Fruit fly (Drosophila melanogaster) Kc167 (cell line): ENCODE measurements around the gene CG44475.

Experiments
- Myc ChIP-seq: fragments of >200 bp; optimal IDR thresholded peaks from 2 replicates; lab custom pipeline; 2017; ENCODE audit warnings: missing external identifiers
- Sin3A ChIP-seq: fragments of >200 bp; optimal IDR thresholded peaks from 2 replicates; lab custom pipeline; 2018; ENCODE audit warnings: missing external identifiers
- h ChIP-seq: fragments of >200 bp; optimal IDR thresholded peaks from 3 replicates; lab custom pipeline; 2018; ENCODE audit warnings: missing external identifiers
- insv ChIP-seq: fragments of >200 bp; optimal IDR thresholded peaks from 3 replicates; lab custom pipeline; 2018; ENCODE audit warnings: missing external identifiers
- psq ChIP-seq: fragments of >200 bp; optimal IDR thresholded peaks from 2 replicates; lab custom pipeline; 2017; ENCODE audit warnings: missing external identifiers
- ttk ChIP-seq: sonication (Bioruptor generic); optimal IDR thresholded peaks from 2 replicates; lab custom pipeline; 2017; ENCODE audit warnings: missing external identifiers

The CG44475 gene

DNA sequence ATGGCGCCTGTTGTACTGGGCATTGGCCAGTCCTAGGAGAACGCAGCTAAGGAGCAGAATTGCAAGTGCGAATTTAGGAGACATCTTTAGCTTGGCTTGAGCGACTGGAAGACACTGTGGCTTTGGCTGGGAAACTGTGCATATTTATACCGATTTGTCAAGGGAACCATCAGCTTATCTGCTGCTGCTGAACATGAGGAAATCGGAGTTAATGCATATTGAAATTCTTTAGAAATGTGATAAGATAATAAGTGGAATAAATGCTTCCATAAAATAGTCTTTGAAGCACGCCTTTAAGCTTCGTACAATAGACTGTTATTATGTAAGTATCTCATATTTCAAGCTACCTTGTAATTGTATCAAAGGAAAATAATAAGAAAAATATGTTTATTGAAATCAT is at the start of gene CG44475:
Gene CG44475 (minus strand): TSS at position 101 of the 400 bp plus-strand sequence.
- no peak for TF ChIP-seq Sin3A (lab: Kevin White, UChicago)
- no peak for TF ChIP-seq insv
- TF ChIP-seq h: no peak
- no peak for TF ChIP-seq psq (lab: Kevin White, UChicago)
- no peak for TF ChIP-seq ttk (lab: Kevin White, UChicago)
- TF ChIP-seq Myc (lab: Kevin White, UChicago): no peak

DNA sequence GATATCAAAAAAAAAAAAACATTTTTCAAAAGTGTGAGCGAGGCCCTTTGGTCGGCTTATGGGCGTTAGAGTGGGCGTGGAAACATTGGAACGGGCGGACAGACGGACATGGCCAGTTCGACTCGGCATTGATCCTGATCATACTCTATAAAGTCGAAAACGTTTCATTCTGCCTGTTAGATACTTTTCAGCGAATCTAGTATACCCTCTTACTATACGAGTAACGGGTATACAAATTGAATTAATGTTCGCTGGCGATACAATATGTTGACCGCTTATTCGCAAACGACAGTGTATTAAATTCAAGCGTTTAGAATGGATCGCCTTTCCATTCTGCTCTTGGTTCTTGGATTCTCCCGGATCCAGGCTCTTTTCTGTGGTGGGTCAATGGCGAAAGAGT is 40.1 kb upstream of the CG44475 start, which contains the start of gene CG4793:
Gene CG4793 (plus strand): TSS at position 301 of the 400 bp plus-strand sequence.
- TF ChIP-seq h (no peak), ttk (lab: Kevin White, UChicago) (no peak), insv (no peak), Sin3A (lab: Kevin White, UChicago) (no peak), Myc (lab: Kevin White, UChicago) (no peak), psq (lab: Kevin White, UChicago) (no peak)

DNA sequence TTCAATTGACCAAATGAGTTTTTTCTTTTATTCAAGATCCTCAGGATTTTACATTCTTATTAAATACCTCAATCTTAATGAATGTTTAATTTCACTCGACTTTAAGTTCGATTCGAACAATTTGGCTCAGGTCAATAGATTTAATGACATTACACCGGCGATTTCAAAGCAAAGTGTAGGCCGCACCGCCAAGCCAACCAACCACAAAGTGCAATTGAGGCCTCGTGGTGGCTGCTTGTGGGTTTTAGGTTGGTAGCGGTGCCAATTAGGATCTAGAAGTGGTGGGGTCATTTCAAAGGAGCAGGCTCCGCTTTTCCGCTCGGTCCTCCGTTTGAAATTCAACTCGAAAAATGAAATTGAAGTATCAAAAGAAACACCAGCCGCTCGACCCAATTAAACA is 33.6 kb upstream of the CG44475 start, which contains the start of gene CG13244:
Gene CG13244 (plus strand): TSS at position 301 of the 400 bp plus-strand sequence.
- TF ChIP-seq ttk (lab: Kevin White, UChicago): no peak
- TF ChIP-seq insv: no peak
- no peak for TF ChIP-seq psq (lab: Kevin White, UChicago)
- no peak for TF ChIP-seq Sin3A (lab: Kevin White, UChicago)
- no peak for TF ChIP-seq h
- no peak for TF ChIP-seq Myc (lab: Kevin White, UChicago)

DNA sequence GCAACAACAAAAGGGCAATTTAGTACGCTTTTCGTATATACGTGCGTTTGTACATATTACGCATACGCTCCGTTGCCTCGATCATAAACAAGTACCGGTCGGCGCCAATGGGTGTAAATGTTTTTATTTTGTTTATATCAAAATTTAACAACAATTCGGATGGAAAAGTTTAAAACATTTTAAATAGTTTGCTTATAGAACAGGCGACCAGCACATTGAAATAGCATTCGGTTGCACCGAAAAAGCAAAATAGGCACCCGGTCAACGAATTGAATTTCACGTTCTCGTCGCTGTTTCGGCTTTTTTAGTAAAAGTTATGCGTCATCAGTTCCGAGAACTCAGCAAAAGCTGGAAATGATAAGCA is 30.7 kb upstream of the CG44475 start:
- TF ChIP-seq ttk (lab: Kevin White, UChicago): no peak
- no peak for TF ChIP-seq h

DNA sequence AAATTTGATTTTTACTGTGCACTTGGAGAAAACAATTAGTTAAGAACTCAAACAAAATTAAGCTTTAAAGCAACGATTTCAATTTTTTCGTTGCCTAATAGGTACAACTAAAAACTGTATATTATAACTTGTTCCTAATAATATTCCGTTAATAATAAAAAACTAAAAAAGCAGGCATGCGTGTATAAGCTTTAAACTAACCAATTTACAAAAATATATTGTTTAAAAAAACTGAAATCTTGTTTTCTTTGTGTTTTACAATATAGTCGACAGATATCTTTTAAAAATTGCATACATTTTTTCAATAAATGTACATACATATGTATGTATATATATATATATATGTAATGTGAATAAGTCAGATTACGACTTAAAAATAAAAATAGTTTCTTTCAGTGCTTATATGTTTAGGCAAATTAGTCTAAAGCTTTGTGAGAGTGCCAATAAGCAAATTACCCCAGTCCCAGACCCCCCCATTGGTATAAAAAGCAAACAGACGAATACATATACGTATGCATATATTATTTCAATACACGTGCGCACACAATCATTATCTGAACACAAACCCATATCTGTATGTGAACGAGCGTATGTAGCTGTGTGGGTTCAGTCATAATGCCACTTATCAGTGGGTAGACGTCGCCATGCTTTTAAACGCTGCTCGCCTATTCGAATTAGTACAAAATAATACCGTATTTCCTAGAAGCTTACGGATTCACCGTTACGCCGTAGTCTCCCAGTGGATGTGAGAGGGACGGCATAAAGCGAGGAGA is 30.1 kb upstream of the CG44475 start:
- TF ChIP-seq ttk (lab: Kevin White, UChicago) (no peak), Sin3A (lab: Kevin White, UChicago) (no peak), psq (lab: Kevin White, UChicago) (no peak), h (no peak)

DNA sequence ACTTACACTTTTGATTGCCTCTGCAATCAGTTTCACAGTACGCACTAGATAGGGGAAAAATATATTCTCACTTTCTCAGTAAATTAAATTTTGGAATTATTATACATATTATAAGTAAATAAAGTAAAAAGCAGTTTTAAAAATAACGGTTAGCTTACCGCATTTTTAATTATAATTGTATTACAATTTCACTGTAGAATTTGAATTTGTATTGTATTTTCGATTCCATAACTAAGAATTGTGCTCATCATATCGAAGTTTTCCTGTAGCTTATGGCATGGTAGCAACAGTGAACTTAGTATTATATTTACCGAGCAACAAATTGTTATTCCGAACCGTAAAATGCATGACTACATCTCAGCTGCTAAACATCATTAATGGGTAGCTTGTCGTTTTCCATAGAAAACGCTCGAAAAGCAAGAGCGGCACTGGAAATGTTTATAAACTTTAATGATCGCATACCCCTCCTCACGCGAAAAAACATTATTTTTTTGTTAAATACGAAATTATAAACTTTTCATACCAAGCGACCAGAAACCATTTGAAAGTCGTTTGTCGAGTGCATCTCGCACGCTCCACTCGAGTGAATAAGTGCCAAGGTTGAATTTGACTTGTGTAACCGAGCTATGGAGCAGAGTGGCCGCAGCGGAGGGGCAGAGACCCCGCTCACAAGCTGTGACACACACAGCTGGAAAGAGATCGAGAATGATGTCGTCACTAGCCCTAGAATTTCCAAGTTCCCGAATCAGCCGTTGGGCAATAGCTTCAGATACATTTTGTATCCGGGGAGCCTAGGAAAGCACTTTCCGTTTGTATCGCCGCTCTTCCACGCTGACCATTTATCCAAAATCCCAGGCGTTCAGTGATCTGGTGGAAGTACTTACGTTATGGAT is 29.3 kb upstream of the CG44475 start:
- no peak for TF ChIP-seq insv
- TF ChIP-seq psq (lab: Kevin White, UChicago): no peak
- no peak for TF ChIP-seq Myc (lab: Kevin White, UChicago)
- TF ChIP-seq Sin3A (lab: Kevin White, UChicago): no peak
- TF ChIP-seq ttk (lab: Kevin White, UChicago): no peak
- no peak for TF ChIP-seq h

DNA sequence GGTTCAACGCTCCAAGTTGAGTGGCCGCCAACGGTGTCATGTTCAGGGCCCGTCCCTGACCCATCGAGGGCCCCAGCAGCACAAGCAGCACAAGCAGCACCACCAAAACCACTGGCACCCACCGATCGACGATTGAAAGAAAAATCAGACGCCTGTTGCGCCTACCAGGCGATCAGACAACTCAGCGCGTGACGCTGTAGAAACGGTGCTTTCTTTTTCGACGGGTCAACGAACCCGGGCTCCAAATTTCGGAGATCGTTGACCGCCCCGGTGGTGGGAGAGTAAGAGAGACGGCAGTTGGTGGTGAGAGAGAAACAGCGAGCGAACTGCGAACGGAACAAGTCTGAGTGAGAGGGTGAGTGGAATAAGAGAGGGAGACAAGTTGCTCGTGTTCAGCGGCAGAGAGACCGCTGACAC is 28.6 kb upstream of the CG44475 start:
- no peak for TF ChIP-seq psq (lab: Kevin White, UChicago)

DNA sequence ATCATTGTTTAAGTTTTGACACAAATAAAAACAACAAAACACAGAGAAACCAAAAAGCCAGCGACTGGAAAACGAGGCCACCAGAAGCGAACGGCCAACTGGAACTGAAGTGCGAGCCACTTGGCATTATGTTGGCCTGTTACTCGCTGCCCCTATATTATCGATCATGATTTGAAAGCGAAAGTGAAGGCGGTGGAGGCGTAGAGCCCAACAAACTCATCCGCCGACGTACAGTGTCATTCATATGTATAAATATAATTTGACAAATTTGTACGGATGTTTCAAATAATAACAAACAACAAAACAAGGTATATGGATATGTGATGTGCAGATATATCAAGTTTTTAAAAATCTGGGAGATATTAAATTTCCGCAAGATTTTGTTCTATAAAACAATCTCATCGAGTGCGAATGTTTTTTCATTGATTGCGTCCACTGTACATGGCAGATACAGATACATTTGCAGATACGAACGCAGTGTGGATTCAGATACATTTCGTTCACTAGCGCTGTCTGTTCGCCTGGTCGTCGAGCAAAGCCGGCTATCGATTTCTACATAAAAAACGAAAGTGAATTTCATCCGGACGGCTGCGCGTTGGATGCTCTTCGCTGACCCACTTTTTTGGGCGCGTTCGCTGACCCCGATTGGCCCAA is 28.1 kb upstream of the CG44475 start:
- TF ChIP-seq Myc (lab: Kevin White, UChicago): no peak
- TF ChIP-seq ttk (lab: Kevin White, UChicago): no peak
- TF ChIP-seq h: no peak
- TF ChIP-seq Sin3A (lab: Kevin White, UChicago): no peak
- no peak for TF ChIP-seq insv
- TF ChIP-seq psq (lab: Kevin White, UChicago): no peak

DNA sequence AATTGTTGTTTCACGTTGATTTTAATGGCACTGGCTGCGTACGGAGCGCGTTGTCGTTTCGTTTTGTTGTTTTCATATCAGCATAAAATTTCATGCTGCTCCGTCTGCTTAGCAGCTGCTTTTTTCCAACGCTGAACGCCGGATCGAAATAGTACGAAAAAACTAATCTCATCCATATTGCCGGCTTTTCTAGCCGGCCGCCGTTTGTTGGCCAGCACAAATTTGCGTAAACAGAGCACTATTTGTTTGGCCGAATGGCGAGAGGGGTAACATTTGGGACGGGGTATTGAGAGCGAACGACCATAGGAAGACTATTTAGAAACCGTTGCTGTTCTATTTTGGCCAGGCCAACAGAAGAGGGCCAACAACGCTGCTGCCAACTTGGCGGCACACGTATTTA is 26.8 kb upstream of the CG44475 start:
- TF ChIP-seq Myc (lab: Kevin White, UChicago) (no peak), Sin3A (lab: Kevin White, UChicago) (no peak), ttk (lab: Kevin White, UChicago) (no peak), h (no peak), psq (lab: Kevin White, UChicago) (no peak), insv (no peak)

DNA sequence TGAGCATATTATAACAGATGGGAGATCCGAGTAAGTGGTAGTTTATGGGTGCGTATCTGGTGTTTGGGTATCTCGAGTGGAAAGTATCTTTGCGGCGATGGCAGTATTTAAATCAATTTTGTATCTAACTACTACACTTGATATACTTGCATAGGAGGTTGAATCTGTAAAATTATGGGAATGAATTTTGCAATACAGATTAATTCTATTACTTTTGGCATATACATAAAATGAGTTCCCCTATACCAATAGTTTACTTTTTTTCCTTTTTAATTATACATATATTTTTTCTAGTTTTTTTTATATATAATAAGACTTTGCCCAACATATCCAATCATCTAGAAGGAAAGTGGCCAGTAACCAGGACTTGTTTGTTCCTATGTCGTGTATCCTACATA is 26.3 kb upstream of the CG44475 start:
- TF ChIP-seq psq (lab: Kevin White, UChicago): no peak
- no peak for TF ChIP-seq ttk (lab: Kevin White, UChicago)
- TF ChIP-seq h: no peak
- TF ChIP-seq insv: no peak

DNA sequence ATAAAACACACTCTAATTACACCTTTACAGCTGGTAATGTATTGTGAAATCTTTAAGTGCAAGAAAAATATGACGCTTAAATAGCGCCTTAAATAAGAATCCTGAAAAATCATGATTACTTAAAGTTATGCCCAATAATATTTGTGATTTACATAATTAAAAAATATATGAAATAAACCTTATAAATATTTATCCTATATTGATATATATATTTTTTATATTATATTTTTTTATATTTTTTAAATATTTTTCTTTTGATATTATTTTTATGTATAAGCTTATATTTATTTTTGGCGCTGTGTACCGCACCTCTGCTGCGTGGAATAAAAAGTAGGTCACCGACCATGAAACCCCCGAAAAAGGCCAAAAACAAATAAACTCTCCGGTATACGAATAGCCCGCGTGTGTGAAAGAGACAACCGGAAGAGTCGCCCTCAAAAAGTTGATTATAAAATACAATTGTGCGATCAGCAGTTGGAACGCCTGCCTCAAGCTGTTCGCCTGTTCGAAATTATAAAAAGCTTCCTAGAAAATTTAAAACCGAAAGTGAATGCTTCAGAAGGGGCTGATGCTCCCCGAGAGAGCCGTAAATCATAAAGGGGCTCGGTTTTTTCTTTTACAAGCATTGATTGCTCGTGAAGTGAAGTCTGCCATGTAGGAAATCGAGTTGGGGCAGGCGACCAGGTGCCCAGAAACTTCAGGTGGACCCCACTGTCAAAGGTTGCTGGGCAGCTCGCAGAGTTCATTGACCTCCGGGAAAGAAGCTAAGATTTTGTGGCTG is 25.7 kb upstream of the CG44475 start:
- no peak for TF ChIP-seq psq (lab: Kevin White, UChicago)
- no peak for TF ChIP-seq Myc (lab: Kevin White, UChicago)

DNA sequence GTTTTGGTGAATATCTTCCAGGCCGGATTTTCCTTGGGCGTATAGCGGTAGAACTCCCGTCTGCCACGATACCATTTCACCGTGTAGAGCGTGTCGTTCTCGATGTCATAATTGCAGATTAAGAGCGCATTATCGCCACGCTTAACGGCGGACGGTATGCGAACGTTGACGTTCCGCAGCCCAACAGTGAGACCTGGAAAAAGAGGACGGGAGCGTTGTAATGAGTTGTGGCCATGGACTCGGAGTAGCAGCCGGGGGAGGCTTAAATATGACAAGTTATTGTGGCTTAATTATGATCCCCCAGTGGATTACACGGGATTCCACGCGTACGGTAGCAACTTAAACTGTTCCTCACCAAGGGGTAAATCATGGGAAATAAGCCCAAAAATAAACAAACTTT is 25.1 kb upstream of the CG44475 start:
- TF ChIP-seq h (no peak), Myc (lab: Kevin White, UChicago) (no peak), Sin3A (lab: Kevin White, UChicago) (no peak), psq (lab: Kevin White, UChicago) (no peak), ttk (lab: Kevin White, UChicago) (no peak)
